Fruit fly (Drosophila melanogaster) whole organism, wandering third instar larva: Measurements from ENCODE around the gene CG31804.
A peak's percentile ranks its signal among the peaks of the same experiment; 100 is the strongest.

Source experiments
- Abd-B ChIP-seq: fragments of >200 bp; optimal IDR thresholded peaks from 2 replicates; lab custom pipeline; 2017; ENCODE audit warnings: missing biosample characterization, missing genetic modification characterization
- CG32264 ChIP-seq: fragments of 200-800 bp; sonication (Bioruptor generic); optimal IDR thresholded peaks from 2 replicates; lab custom pipeline; 2016; ENCODE audit warnings: missing biosample characterization, missing genetic modification characterization
- CG9705 ChIP-seq: fragments of 200-800 bp; sonication (Bioruptor generic); optimal IDR thresholded peaks from 2 replicates; lab custom pipeline; 2018; ENCODE audit warnings: missing biosample characterization, mild to moderate bottlenecking, missing genetic modification characterization
- CrebA ChIP-seq: fragments of 200-800 bp; sonication (Bioruptor generic); optimal IDR thresholded peaks from 2 replicates; lab custom pipeline; 2016; ENCODE audit warnings: missing biosample characterization, mild to moderate bottlenecking, missing genetic modification characterization, borderline replicate concordance
- Dfd ChIP-seq: fragments of >200 bp; optimal IDR thresholded peaks from 2 replicates; lab custom pipeline; 2017; ENCODE audit warnings: missing biosample characterization, missing genetic modification characterization
- Dif ChIP-seq: fragments of 200-275, 200-300 bp; sonication (Bioruptor generic); optimal IDR thresholded peaks from 2 replicates; lab custom pipeline; 2018; ENCODE audit warnings: missing biosample characterization, missing genetic modification characterization; ENCODE audit not compliant: partially characterized antibody
- GATAd ChIP-seq: sonication (Bioruptor generic); optimal IDR thresholded peaks from 2 replicates; lab custom pipeline; 2016; ENCODE audit warnings: missing biosample characterization, missing genetic modification characterization
- HLH106 ChIP-seq: fragments of 200-800 bp; optimal IDR thresholded peaks from 3 replicates; lab custom pipeline; 2019; ENCODE audit warnings: missing biosample characterization, mild to moderate bottlenecking, missing genetic modification characterization, moderate library complexity
- Hnf4 ChIP-seq: fragments of 200-800 bp; sonication (Bioruptor generic); optimal IDR thresholded peaks from 2 replicates; lab custom pipeline; 2016; ENCODE audit warnings: missing biosample characterization, mild to moderate bottlenecking, missing genetic modification characterization
- Hr78 ChIP-seq: fragments of >200 bp; optimal IDR thresholded peaks from 2 replicates; lab custom pipeline; 2017; ENCODE audit warnings: missing biosample characterization, missing genetic modification characterization
- Hr83 ChIP-seq: fragments of 200-300 bp; sonication (Bioruptor generic); optimal IDR thresholded peaks from 2 replicates; lab custom pipeline; 2016; ENCODE audit warnings: missing biosample characterization, mild to moderate bottlenecking, missing genetic modification characterization, moderate library complexity; ENCODE audit not compliant: poor library complexity, severe bottlenecking
- Jra ChIP-seq: sonication (Bioruptor generic); optimal IDR thresholded peaks from 2 replicates; lab custom pipeline; 2016; ENCODE audit warnings: missing biosample characterization, missing genetic modification characterization
- Mio ChIP-seq: sonication (Bioruptor generic); optimal IDR thresholded peaks from 2 replicates; lab custom pipeline; 2016; ENCODE audit warnings: missing biosample characterization, missing genetic modification characterization
- Myc ChIP-seq: fragments of >200 bp; optimal IDR thresholded peaks from 2 replicates; lab custom pipeline; 2017
- N ChIP-seq: fragments of >200 bp; optimal IDR thresholded peaks from 2 replicates; lab custom pipeline; 2018; ENCODE audit warnings: missing biosample characterization, missing external identifiers, missing genetic modification characterization
- OdsH ChIP-seq: fragments of 200-800 bp; sonication (Bioruptor generic); optimal IDR thresholded peaks from 2 replicates; lab custom pipeline; 2016; ENCODE audit warnings: missing biosample characterization, mild to moderate bottlenecking, missing genetic modification characterization
- Rel ChIP-seq, 2 experiments: fragments of 200-800 bp; sonication (Bioruptor generic) in 1 of 2; optimal IDR thresholded peaks; 2 replicates in 1 of 2; 3 replicates in 1 of 2; lab custom pipeline; 2016 to 2019; ENCODE audit warnings: mild to moderate bottlenecking in 2 of 2, missing biosample characterization in 2 of 2, missing genetic modification characterization in 2 of 2, moderate library complexity in 1 of 2
- Sp1 ChIP-seq: fragments of 200-800 bp; sonication (Bioruptor generic); optimal IDR thresholded peaks from 3 replicates; lab custom pipeline; 2019; ENCODE audit warnings: missing biosample characterization, mild to moderate bottlenecking, missing genetic modification characterization, moderate library complexity
- br ChIP-seq: fragments of 200-800 bp; sonication (Bioruptor generic); optimal IDR thresholded peaks from 2 replicates; lab custom pipeline; 2016; ENCODE audit warnings: missing biosample characterization, missing genetic modification characterization
- brk ChIP-seq: fragments of 200-800 bp; sonication (Bioruptor generic); optimal IDR thresholded peaks from 2 replicates; lab custom pipeline; 2016; ENCODE audit warnings: missing biosample characterization, mild to moderate bottlenecking, missing genetic modification characterization
- dl ChIP-seq, 2 experiments: fragments of 175-275, 200-275 bp in 1 of 2; fragments of 200-275 bp in 1 of 2; sonication (Bioruptor generic); optimal IDR thresholded peaks; lab custom pipeline; 2018; ENCODE audit warnings: mild to moderate bottlenecking in 2 of 2, missing biosample characterization in 2 of 2, missing genetic modification characterization in 2 of 2, moderate library complexity in 2 of 2; ENCODE audit not compliant: partially characterized antibody in 2 of 2, insufficient read depth in 1 of 2
- dmrt93B ChIP-seq: fragments of 200-800 bp; sonication (Bioruptor generic); optimal IDR thresholded peaks from 2 replicates; lab custom pipeline; 2018; ENCODE audit warnings: missing biosample characterization, mild to moderate bottlenecking, missing genetic modification characterization
- dsf ChIP-seq: sonication (Bioruptor generic); optimal IDR thresholded peaks from 2 replicates; lab custom pipeline; 2016; ENCODE audit warnings: missing biosample characterization, missing genetic modification characterization, borderline replicate concordance
- foxo ChIP-seq, 2 experiments: fragments of 200-800 bp; sonication (Bioruptor generic); optimal IDR thresholded peaks; 2 replicates in 1 of 2; 3 replicates in 1 of 2; lab custom pipeline; 2016 to 2017; ENCODE audit warnings: missing biosample characterization in 2 of 2, missing genetic modification characterization in 2 of 2
- fru ChIP-seq: fragments of 200-800 bp; sonication (Bioruptor generic); optimal IDR thresholded peaks from 3 replicates; lab custom pipeline; 2016; ENCODE audit warnings: missing biosample characterization, mild to moderate bottlenecking, missing genetic modification characterization
- h ChIP-seq: fragments of 200-800 bp; sonication (Bioruptor generic); optimal IDR thresholded peaks from 3 replicates; lab custom pipeline; 2016; ENCODE audit warnings: missing biosample characterization, mild to moderate bottlenecking, missing genetic modification characterization
- jim ChIP-seq: fragments of 175-275, 200-325 bp; sonication (Bioruptor generic); optimal IDR thresholded peaks from 2 replicates; lab custom pipeline; 2016; ENCODE audit warnings: missing biosample characterization, mild to moderate bottlenecking, missing genetic modification characterization
- lola ChIP-seq: fragments of >200 bp; optimal IDR thresholded peaks from 2 replicates; lab custom pipeline; 2017; ENCODE audit warnings: missing biosample characterization, missing genetic modification characterization
- pan ChIP-seq: fragments of >200 bp; optimal IDR thresholded peaks from 2 replicates; lab custom pipeline; 2017
- psq ChIP-seq: fragments of 200-800 bp; sonication (Bioruptor generic); optimal IDR thresholded peaks from 3 replicates; lab custom pipeline; 2017; ENCODE audit warnings: missing biosample characterization, mild to moderate bottlenecking, missing genetic modification characterization, moderate library complexity
- rgr ChIP-seq: fragments of 200-800 bp; sonication (Bioruptor generic); optimal IDR thresholded peaks from 3 replicates; lab custom pipeline; 2016; ENCODE audit warnings: missing biosample characterization, mild to moderate bottlenecking, missing genetic modification characterization
- sage ChIP-seq: fragments of 200-800 bp; sonication (Bioruptor generic); optimal IDR thresholded peaks from 2 replicates; lab custom pipeline; 2016; ENCODE audit warnings: missing biosample characterization, mild to moderate bottlenecking, missing genetic modification characterization
- sv ChIP-seq: fragments of 200-800 bp; sonication (Bioruptor generic); optimal IDR thresholded peaks from 3 replicates; lab custom pipeline; 2016; ENCODE audit warnings: missing biosample characterization, missing genetic modification characterization
- tai ChIP-seq: sonication (Bioruptor generic); optimal IDR thresholded peaks from 2 replicates; lab custom pipeline; 2016; ENCODE audit warnings: missing biosample characterization, missing genetic modification characterization
- usp ChIP-seq: fragments of >200 bp; optimal IDR thresholded peaks from 2 replicates; lab custom pipeline; 2017; ENCODE audit warnings: missing biosample characterization, missing genetic modification characterization
- woc ChIP-seq: sonication (Bioruptor generic); optimal IDR thresholded peaks from 2 replicates; lab custom pipeline; 2016; ENCODE audit warnings: missing biosample characterization, mild to moderate bottlenecking, missing genetic modification characterization

Gene CG31804

dm6 chr2L:17385221-17385529, 21.9 kb downstream of the CG31804 start:
- TF ChIP-seq GATAd (GFP tag; lab: Kevin White, UChicago): no peak
- TF ChIP-seq h (GFP tag; lab: Kevin White, UChicago): peak; percentile 8
- TF ChIP-seq Abd-B (GFP tag; lab: Kevin White, UChicago): no peak
- TF ChIP-seq dl (GFP tag; optimal IDR thresholded peaks at IDR 0.05; lab: Kevin White, UChicago; ENCODE audit: insufficient read depth in 1 of 2, partially characterized antibody in 2 of 2): no peak
- TF ChIP-seq CG9705: peak; percentile 43
- peak; percentile 44 for TF ChIP-seq woc
- TF ChIP-seq fru: peak; percentile 16
- TF ChIP-seq CrebA: peak; percentile 87
- TF ChIP-seq jim: peak; percentile 84
- TF ChIP-seq rgr (GFP tag; lab: Kevin White, UChicago): no peak
- no peak for TF ChIP-seq Mio (GFP tag; lab: Kevin White, UChicago)
- TF ChIP-seq Hnf4 (GFP tag; lab: Kevin White, UChicago): peak; percentile 29
- TF ChIP-seq Dfd (GFP tag; lab: Kevin White, UChicago): no peak
- no peak for TF ChIP-seq dsf (GFP tag; lab: Kevin White, UChicago)
- TF ChIP-seq foxo (GFP tag; optimal IDR thresholded peaks at IDR 0.05; lab: Kevin White, UChicago): peak in 1 of 2 experiments; percentile 63
- TF ChIP-seq usp (GFP tag; lab: Kevin White, UChicago): no peak
- TF ChIP-seq dmrt93B (GFP tag; lab: Kevin White, UChicago): no peak
- peak; percentile 65 for TF ChIP-seq brk
- peak; percentile 44 for TF ChIP-seq CG32264 (GFP tag; lab: Kevin White, UChicago)
- peak; percentile 76 for TF ChIP-seq sage
- TF ChIP-seq OdsH (GFP tag; lab: Kevin White, UChicago): no peak
- TF ChIP-seq HLH106 (tag; lab: Kevin White, UChicago): peak; percentile 45
- peak; percentile 26 for TF ChIP-seq br
- peak; percentile 89 for TF ChIP-seq Sp1 (GFP tag; lab: Kevin White, UChicago)
- TF ChIP-seq pan: no peak
- peak; percentile 34 for TF ChIP-seq tai (GFP tag; lab: Kevin White, UChicago)
- TF ChIP-seq Jra (GFP tag; lab: Kevin White, UChicago): no peak
- TF ChIP-seq Rel (GFP tag; optimal IDR thresholded peaks at IDR 0.05; lab: Kevin White, UChicago): peak; percentile 65
- peak; percentile 45 for TF ChIP-seq Rel (tag; optimal IDR thresholded peaks at IDR 0.05; lab: Kevin White, UChicago)
- TF ChIP-seq Hr78: no peak
- no peak for TF ChIP-seq sv (GFP tag; lab: Kevin White, UChicago)

DNA sequence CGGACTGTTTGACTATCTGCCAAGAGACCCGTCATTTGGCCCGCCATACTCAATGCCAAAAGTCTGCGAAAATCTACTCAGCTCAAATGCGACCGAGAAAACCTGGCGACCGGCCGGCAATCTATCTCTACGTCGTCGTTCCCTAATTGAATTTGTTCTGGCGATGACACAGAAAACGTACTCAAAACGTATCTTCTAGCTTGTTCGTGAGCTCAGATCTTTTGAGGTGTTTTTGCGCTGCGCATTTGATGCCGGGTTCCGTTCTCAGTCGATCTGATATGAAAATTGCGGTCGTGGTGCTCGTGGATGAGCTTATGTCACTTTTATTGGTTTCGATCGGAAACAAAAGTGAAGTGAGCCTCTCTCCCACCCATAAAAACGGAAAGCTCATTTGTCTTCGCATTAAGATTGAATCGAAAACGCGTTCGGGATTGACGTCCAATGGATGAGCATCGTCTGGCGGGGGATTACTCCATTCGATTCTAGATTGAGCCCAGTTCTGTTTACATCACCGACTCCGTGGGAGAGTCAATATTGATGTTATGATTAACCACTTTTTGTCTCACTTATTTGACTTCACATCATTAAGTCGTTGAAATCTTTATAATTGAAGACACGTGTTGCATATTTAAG, 24.6 kb downstream of the CG31804 start:
- no peak for TF ChIP-seq CG32264 (GFP tag; lab: Kevin White, UChicago)
- no peak for TF ChIP-seq HLH106 (tag; lab: Kevin White, UChicago)
- no peak for TF ChIP-seq Rel (GFP tag; optimal IDR thresholded peaks at IDR 0.05; lab: Kevin White, UChicago)
- TF ChIP-seq Rel (tag; optimal IDR thresholded peaks at IDR 0.05; lab: Kevin White, UChicago): peak; percentile 82
- TF ChIP-seq Hr83 (GFP tag; lab: Kevin White, UChicago): peak; percentile 24
- TF ChIP-seq N (GFP tag; lab: Kevin White, UChicago): no peak
- peak in 1 of 2 experiments; percentile 13 for TF ChIP-seq foxo (GFP tag; optimal IDR thresholded peaks at IDR 0.05; lab: Kevin White, UChicago)
- TF ChIP-seq Mio (GFP tag; lab: Kevin White, UChicago): no peak
- TF ChIP-seq Jra (GFP tag; lab: Kevin White, UChicago): no peak
- TF ChIP-seq CrebA: no peak
- TF ChIP-seq lola (GFP tag; lab: Kevin White, UChicago): no peak
- no peak for TF ChIP-seq Hnf4 (GFP tag; lab: Kevin White, UChicago)
- no peak for TF ChIP-seq br
- no peak for TF ChIP-seq Hr78
- peak; percentile 27 for TF ChIP-seq h (GFP tag; lab: Kevin White, UChicago)
- TF ChIP-seq dmrt93B (GFP tag; lab: Kevin White, UChicago): no peak
- TF ChIP-seq Myc (lab: Kevin White, UChicago): no peak
- no peak for TF ChIP-seq tai (GFP tag; lab: Kevin White, UChicago)
- TF ChIP-seq jim: no peak
- TF ChIP-seq OdsH (GFP tag; lab: Kevin White, UChicago): no peak
- peak; percentile 42 for TF ChIP-seq Dif (GFP tag; lab: Kevin White, UChicago)
- peak; percentile 25 for TF ChIP-seq rgr (GFP tag; lab: Kevin White, UChicago)
- no peak for TF ChIP-seq Abd-B (GFP tag; lab: Kevin White, UChicago)
- TF ChIP-seq, all 38 proteins: peak for 6

DNA sequence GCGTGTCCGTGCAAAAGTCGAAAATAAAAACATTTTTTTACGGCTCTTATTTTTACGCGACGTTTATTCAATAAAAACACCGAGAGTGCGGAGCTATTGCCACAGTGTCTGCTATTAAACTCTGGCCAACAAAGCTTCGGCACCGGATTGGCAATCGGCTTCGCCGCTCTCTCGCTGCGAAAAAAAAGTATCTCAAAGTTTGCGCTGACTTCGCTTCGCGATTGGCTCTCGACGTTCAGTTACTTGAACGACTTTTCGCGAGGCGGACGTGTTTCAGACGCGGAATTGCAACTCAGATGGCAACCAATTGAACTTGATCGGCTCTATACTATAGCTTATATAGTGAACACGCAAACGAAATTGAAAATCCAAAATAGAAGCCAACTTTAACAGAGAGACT, 25.8 kb downstream of the CG31804 start:
- TF ChIP-seq jim (peak; percentile 25), woc (no peak), br (peak; percentile 8), Hnf4 (GFP tag; lab: Kevin White, UChicago) (peak; percentile 36), sv (GFP tag; lab: Kevin White, UChicago) (no peak), Hr83 (GFP tag; lab: Kevin White, UChicago) (peak; percentile 59), rgr (GFP tag; lab: Kevin White, UChicago) (peak; percentile 16), fru (peak; percentile 79), Dif (GFP tag; lab: Kevin White, UChicago) (peak; percentile 88), Rel (GFP tag; optimal IDR thresholded peaks at IDR 0.05; lab: Kevin White, UChicago) (no peak), Rel (tag; optimal IDR thresholded peaks at IDR 0.05; lab: Kevin White, UChicago) (peak; percentile 60), GATAd (GFP tag; lab: Kevin White, UChicago) (no peak), sage (no peak), Abd-B (GFP tag; lab: Kevin White, UChicago) (no peak), Hr78 (no peak), brk (peak; percentile 22), Sp1 (GFP tag; lab: Kevin White, UChicago) (peak; percentile 46), h (GFP tag; lab: Kevin White, UChicago) (peak; percentile 36), OdsH (GFP tag; lab: Kevin White, UChicago) (peak; percentile 26), psq (GFP tag; lab: Kevin White, UChicago) (peak; percentile 12), CrebA (peak; percentile 59), Dfd (GFP tag; lab: Kevin White, UChicago) (no peak), foxo (GFP tag; optimal IDR thresholded peaks at IDR 0.05; lab: Kevin White, UChicago) (peak in 1 of 2 experiments; percentile 23), dl (GFP tag; optimal IDR thresholded peaks at IDR 0.05; lab: Kevin White, UChicago; ENCODE audit: insufficient read depth in 1 of 2, partially characterized antibody in 2 of 2) (peak; percentile 69 to 73)
